Worm (Caenorhabditis elegans): ENCODE data around the gene F44E7.5.

The F44E7.5 gene

ce11 chrV:5792031-5792430 lies 11.3 kb upstream of the F44E7.5 start, which contains the start of gene ZC250.2:
Gene ZC250.2, plus strand, starts transcription at chrV:5792331.
- TF ChIP-seq lin-32 (GFP tag; optimal IDR thresholded peaks at IDR 0.05) (no peak), nhr-237 (tag; optimal IDR thresholded peaks at IDR 0.05) (no peak), ceh-83 (GFP tag; optimal IDR thresholded peaks at IDR 0.05) (no peak), nhr-2 (tag; optimal IDR thresholded peaks at IDR 0.05) (no peak), snpc-4 (tag; optimal IDR thresholded peaks at IDR 0.05) (no peak), M03D4.4 (tag; optimal IDR thresholded peaks at IDR 0.05) (no peak), ceh-39 (tag; optimal IDR thresholded peaks at IDR 0.05) (no peak), elt-1 (tag; optimal IDR thresholded peaks at IDR 0.05; ENCODE audit: borderline replicate concordance, insufficient read depth) (no peak), unc-120 (tag; optimal IDR thresholded peaks at IDR 0.05; ENCODE audit: poor library complexity, severe bottlenecking) (no peak), zip-8 (tag; optimal IDR thresholded peaks at IDR 0.05) (no peak), mls-2 (tag; optimal IDR thresholded peaks at IDR 0.05) (no peak), lin-13 (tag; optimal IDR thresholded peaks at IDR 0.05) (no peak), nhr-76 (tag; optimal IDR thresholded peaks at IDR 0.05) (no peak), ceh-43 (GFP tag; optimal IDR thresholded peaks at IDR 0.05) (no peak), sptf-1 (tag; optimal IDR thresholded peaks at IDR 0.05) (no peak), hlh-1 (tag; optimal IDR thresholded peaks at IDR 0.05) (no peak), elt-3 (tag; optimal IDR thresholded peaks at IDR 0.05) (no peak), ces-1 (GFP tag; optimal IDR thresholded peaks at IDR 0.05) (no peak)

- TF ChIP-seq M03D4.4 (tag; optimal IDR thresholded peaks at IDR 0.05) (peak; percentile 50), ceh-39 (tag; optimal IDR thresholded peaks at IDR 0.05) (no peak), nhr-2 (tag; optimal IDR thresholded peaks at IDR 0.05) (no peak), tbx-8 (GFP tag; optimal IDR thresholded peaks at IDR 0.05) (no peak), sem-2 (GFP tag; optimal IDR thresholded peaks at IDR 0.05) (no peak), mls-2 (tag; optimal IDR thresholded peaks at IDR 0.05) (no peak), unc-120 (tag; optimal IDR thresholded peaks at IDR 0.05; ENCODE audit: poor library complexity, severe bottlenecking) (peak; percentile 37), flh-1 (GFP tag; optimal IDR thresholded peaks at IDR 0.05) (no peak), zip-8 (tag; optimal IDR thresholded peaks at IDR 0.05) (no peak), bed-3 (GFP tag; optimal IDR thresholded peaks at IDR 0.05) (peak; percentile 23), ces-1 (GFP tag; optimal IDR thresholded peaks at IDR 0.05) (peak; percentile 49), hlh-1 (tag; optimal IDR thresholded peaks at IDR 0.05) (no peak), lin-32 (GFP tag; optimal IDR thresholded peaks at IDR 0.05) (no peak), cnd-1 (tag; optimal IDR thresholded peaks at IDR 0.05) (peak; percentile 4), nhr-28 (tag; optimal IDR thresholded peaks at IDR 0.05) (no peak), lin-13 (tag; optimal IDR thresholded peaks at IDR 0.05) (peak; percentile 83), blmp-1 (tag; optimal IDR thresholded peaks at IDR 0.05) (no peak), ceh-43 (GFP tag; optimal IDR thresholded peaks at IDR 0.05) (peak; percentile 16), snpc-4 (tag; optimal IDR thresholded peaks at IDR 0.05) (no peak), ztf-11 (tag; optimal IDR thresholded peaks at IDR 0.05) (no peak), nhr-237 (tag; optimal IDR thresholded peaks at IDR 0.05) (peak; percentile 47), drap-1 (GFP tag; optimal IDR thresholded peaks at IDR 0.05) (peak; percentile 71), elt-3 (tag; optimal IDR thresholded peaks at IDR 0.05) (no peak), elt-1 (tag; optimal IDR thresholded peaks at IDR 0.05; ENCODE audit: borderline replicate concordance, insufficient read depth) (no peak), mab-5 (tag; optimal IDR thresholded peaks at IDR 0.05) (no peak), lsy-2 (tag; optimal IDR thresholded peaks at IDR 0.05) (peak; percentile 72), ceh-83 (GFP tag; optimal IDR thresholded peaks at IDR 0.05) (no peak), nhr-76 (tag; optimal IDR thresholded peaks at IDR 0.05) (no peak), unc-62 (GFP tag; optimal IDR thresholded peaks at IDR 0.05) (peak; percentile 29), sptf-1 (tag; optimal IDR thresholded peaks at IDR 0.05) (peak; percentile 77), pha-4 (tag; optimal IDR thresholded peaks at IDR 0.05) (peak; percentile 36), ham-2 (GFP tag; optimal IDR thresholded peaks at IDR 0.05) (no peak), unc-39 (tag; optimal IDR thresholded peaks at IDR 0.05) (no peak), nhr-12 (tag; optimal IDR thresholded peaks at IDR 0.05) (no peak), mep-1 (tag; optimal IDR thresholded peaks at IDR 0.05) (peak; percentile 80)
Measured at ce11 chrV:5790497-5791280, 10.0 kb upstream of the F44E7.5 start, which contains the start of the genes nhr-142 and F44E7.9. Gene nhr-142, minus strand, starts transcription at chrV:5790553. Gene F44E7.9, plus strand, starts transcription at chrV:5791230.

ce11 chrV:5788650-5789049 lies 7.9 kb upstream of the F44E7.5 start:
- no peak for TF ChIP-seq snpc-4 (tag; optimal IDR thresholded peaks at IDR 0.05)
- TF ChIP-seq drap-1 (GFP tag; optimal IDR thresholded peaks at IDR 0.05) = no peak
- TF ChIP-seq M03D4.4 (tag; optimal IDR thresholded peaks at IDR 0.05) = no peak
- no peak for TF ChIP-seq hlh-1 (tag; optimal IDR thresholded peaks at IDR 0.05)
- no peak for TF ChIP-seq mep-1 (tag; optimal IDR thresholded peaks at IDR 0.05)
- TF ChIP-seq flh-1 (GFP tag; optimal IDR thresholded peaks at IDR 0.05) = no peak
- no peak for TF ChIP-seq bed-3 (GFP tag; optimal IDR thresholded peaks at IDR 0.05)
- TF ChIP-seq ceh-43 (GFP tag; optimal IDR thresholded peaks at IDR 0.05) = no peak
- TF ChIP-seq sem-2 (GFP tag; optimal IDR thresholded peaks at IDR 0.05) = no peak
- TF ChIP-seq nhr-76 (tag; optimal IDR thresholded peaks at IDR 0.05) = no peak
- no peak for TF ChIP-seq unc-62 (GFP tag; optimal IDR thresholded peaks at IDR 0.05)
- TF ChIP-seq ceh-39 (tag; optimal IDR thresholded peaks at IDR 0.05) = no peak
- TF ChIP-seq unc-39 (tag; optimal IDR thresholded peaks at IDR 0.05) = no peak
- TF ChIP-seq nhr-2 (tag; optimal IDR thresholded peaks at IDR 0.05) = no peak
- TF ChIP-seq ceh-83 (GFP tag; optimal IDR thresholded peaks at IDR 0.05) = no peak
- TF ChIP-seq mls-2 (tag; optimal IDR thresholded peaks at IDR 0.05) = no peak
- no peak for TF ChIP-seq cnd-1 (tag; optimal IDR thresholded peaks at IDR 0.05)
- no peak for TF ChIP-seq blmp-1 (tag; optimal IDR thresholded peaks at IDR 0.05)
- no peak for TF ChIP-seq ztf-11 (tag; optimal IDR thresholded peaks at IDR 0.05)
